Fruit fly (Drosophila melanogaster): ENCODE results near the gene Ski6.

The Ski6 gene

dm6 chr2L:13227242-13227641 is 5.0 kb upstream of the Ski6 start, which contains the start of gene CG16813 (continued):
- no peak for TF ChIP-seq CG2199 (GFP tag; IDR thresholded peaks at IDR 0.05)

- TF ChIP-seq CG14667 (GFP tag; IDR thresholded peaks at IDR 0.05) (no peak), org-1 (GFP tag; optimal IDR thresholded peaks at IDR 0.05) (no peak), Nf-YB (GFP tag; optimal IDR thresholded peaks at IDR 0.05) (no peak), cad (GFP tag; optimal IDR thresholded peaks at IDR 0.05) (peak; percentile 78), Stat92E (GFP tag; optimal IDR thresholded peaks at IDR 0.05) (peak in 1 of 3 experiments; percentile 91), kni (GFP tag; optimal IDR thresholded peaks at IDR 0.05) (peak; percentile 49), CG15479 (GFP tag; optimal IDR thresholded peaks at IDR 0.05) (peak; percentile 97), twi (tag; optimal IDR thresholded peaks at IDR 0.05) (peak; percentile 62), tll (GFP tag; optimal IDR thresholded peaks at IDR 0.05) (peak in 1 of 2 experiments; percentile 96), gt (GFP tag; IDR thresholded peaks at IDR 0.05) (0 out of 2 replicates have a peak, but pooled peaks have one; percentile 18), D (optimal IDR thresholded peaks at IDR 0.05) (peak; percentile 99), D (GFP tag; optimal IDR thresholded peaks at IDR 0.05) (no peak), Kr (GFP tag; optimal IDR thresholded peaks at IDR 0.05) (peak; percentile 90), zen (tag; optimal IDR thresholded peaks at IDR 0.05) (peak; percentile 99), mirr (GFP tag; optimal IDR thresholded peaks at IDR 0.05) (no peak), bbx (GFP tag; IDR thresholded peaks at IDR 0.05; ENCODE audit: partially characterized antibody) (no peak), CG6683 (GFP tag; optimal IDR thresholded peaks at IDR 0.05) (no peak), gem (tag; optimal IDR thresholded peaks at IDR 0.05) (no peak), Ets65A (GFP tag) (peak; percentile 48), grn (GFP tag; optimal IDR thresholded peaks at IDR 0.05) (peak; percentile 67), chinmo (GFP tag; IDR thresholded peaks at IDR 0.05; ENCODE audit: partially characterized antibody) (0 out of 4 replicates have a peak, but pooled peaks have one; percentile 5)
These were observed 3.1 kb upstream of the Ski6 start, which contains the start of gene CG15480 for dm6 chr2L:13225225-13225840. Gene CG15480 (minus strand): TSS chr2L:13225275.

DNA sequence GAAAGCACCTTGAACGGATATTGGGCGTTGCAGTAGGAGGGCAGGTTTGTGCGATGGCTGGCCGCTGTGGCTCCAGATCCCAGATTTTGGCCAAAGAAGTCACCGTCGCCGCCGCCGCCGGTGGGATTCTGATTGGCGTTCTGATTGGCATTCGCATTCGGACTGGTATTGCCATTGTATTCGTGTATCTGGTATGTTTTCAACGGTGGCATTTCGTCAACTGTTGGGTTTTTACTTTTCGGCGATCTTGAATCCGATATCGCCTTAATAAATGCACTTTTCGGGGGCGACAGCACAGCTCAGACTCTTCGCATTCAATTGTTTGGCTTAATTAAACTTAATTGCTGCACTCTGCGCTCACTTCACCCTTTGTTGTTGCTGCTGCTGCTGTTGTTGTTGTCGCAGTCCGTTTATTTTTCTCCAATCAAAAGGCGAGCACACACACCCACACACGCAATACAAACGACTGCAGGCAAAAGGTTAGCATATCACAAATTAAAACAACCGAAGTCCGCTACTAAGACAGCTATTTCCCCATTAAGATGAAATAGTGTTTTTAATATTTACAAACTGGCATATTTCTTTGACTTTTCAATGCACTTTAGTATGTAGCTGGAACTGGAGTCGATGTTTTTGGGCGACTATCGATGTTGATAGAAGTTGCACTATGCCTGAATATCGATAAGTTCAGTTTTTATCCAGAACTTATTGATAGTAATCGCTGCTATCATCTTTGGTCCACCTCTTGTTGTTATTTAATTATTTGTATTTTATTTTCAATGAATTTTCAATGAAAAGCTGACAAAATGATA is 2.7 kb downstream of the Ski6 start, which contains the start of the genes CG9426 and mRF1:
CG9426 (minus strand) TSS at position 643 of the 812 bp plus-strand sequence.
mRF1 (plus strand) TSS at position 699 of the 812 bp plus-strand sequence.
- TF ChIP-seq Xrp1 (GFP tag; IDR thresholded peaks at IDR 0.05): no peak
- TF ChIP-seq chm (GFP tag; IDR thresholded peaks at IDR 0.05): no peak
- TF ChIP-seq CG10565 (GFP tag; optimal IDR thresholded peaks at IDR 0.05): no peak
- TF ChIP-seq CG8944 (GFP tag; optimal IDR thresholded peaks at IDR 0.05): no peak
- TF ChIP-seq CG13296 (GFP tag; optimal IDR thresholded peaks at IDR 0.05): peak; percentile 6
- no peak for TF ChIP-seq Camta (GFP tag; optimal IDR thresholded peaks at IDR 0.05)
- no peak for TF ChIP-seq Sox102F (GFP tag; optimal IDR thresholded peaks at IDR 0.05)
- no peak for TF ChIP-seq CG15011 (GFP tag; optimal IDR thresholded peaks at IDR 0.05)
- no peak for TF ChIP-seq CG4730 (GFP tag; IDR thresholded peaks at IDR 0.05)
- TF ChIP-seq Hey (tag; optimal IDR thresholded peaks at IDR 0.05): no peak
- no peak for TF ChIP-seq CG2889 (GFP tag; IDR thresholded peaks at IDR 0.05)
- no peak for TF ChIP-seq wor (GFP tag; IDR thresholded peaks at IDR 0.05)
- TF ChIP-seq otp (GFP tag; IDR thresholded peaks at IDR 0.05): no peak
- TF ChIP-seq oc (tag; optimal IDR thresholded peaks at IDR 0.05): no peak
- peak; percentile 94 for TF ChIP-seq hb (GFP tag; IDR thresholded peaks at IDR 0.05; ENCODE audit: partially characterized antibody)
- peak; percentile 95 for TF ChIP-seq mld (GFP tag; IDR thresholded peaks at IDR 0.05; ENCODE audit: partially characterized antibody)
- TF ChIP-seq CG5180 (GFP tag; optimal IDR thresholded peaks at IDR 0.05): no peak
- peak; percentile 22 for TF ChIP-seq CG4854 (GFP tag; optimal IDR thresholded peaks at IDR 0.05)
- TF ChIP-seq CG2202 (tag; optimal IDR thresholded peaks at IDR 0.05): no peak
- no peak for TF ChIP-seq CG7357 (GFP tag; IDR thresholded peaks at IDR 0.05)
- TF ChIP-seq HHEX (GFP tag; optimal IDR thresholded peaks at IDR 0.05): no peak
- TF ChIP-seq Ets65A (GFP tag): no peak
- TF ChIP-seq sob (GFP tag; IDR thresholded peaks at IDR 0.05): peak; percentile 43; the same call in 1 of the 2 replicates
- no peak for TF ChIP-seq Hmx (GFP tag; optimal IDR thresholded peaks at IDR 0.05)
- TF ChIP-seq pzg (GFP tag; optimal IDR thresholded peaks at IDR 0.05): peak; percentile 81

All from whole organism, embryonic.